Fruit fly (Drosophila melanogaster) whole organism, embryonic: Measurements from ENCODE around the gene upd1.

Source experiments
- Adf1 ChIP-seq: fragments of 200-800 bp; sonication (Bioruptor generic); IDR thresholded peaks from 2 replicates; pipeline ENCODE4 v1.3.6; 2022; ENCODE audit warnings: missing biosample characterization, missing genetic modification characterization
- Blimp-1 ChIP-seq: fragments of 200-800 bp; sonication (Bioruptor generic); optimal IDR thresholded peaks from 3 replicates; lab custom pipeline; 2018; ENCODE audit warnings: missing biosample characterization, missing genetic modification characterization, mild to moderate bottlenecking, moderate library complexity, missing genetic modification reagents
- CG10366 ChIP-seq: fragments of 200-800 bp; sonication (Bioruptor generic); IDR thresholded peaks from 2 replicates; pipeline ENCODE4 v1.3.6; 2022; ENCODE audit warnings: missing biosample characterization, missing genetic modification characterization
- CG10431 ChIP-seq: fragments of 200-800 bp; sonication (Bioruptor generic); optimal IDR thresholded peaks from 3 replicates; lab custom pipeline; 2018; ENCODE audit warnings: missing biosample characterization, mild to moderate bottlenecking, missing genetic modification characterization
- CG10462 ChIP-seq: fragments of 200-800 bp; sonication (Bioruptor generic); optimal IDR thresholded peaks from 2 replicates; lab custom pipeline; 2016; ENCODE audit warnings: missing biosample characterization, missing genetic modification characterization
- CG12942 ChIP-seq: fragments of 200-800 bp; sonication (Bioruptor generic); optimal IDR thresholded peaks from 3 replicates; lab custom pipeline; 2016; ENCODE audit warnings: missing biosample characterization, missing genetic modification characterization
- CG13287 ChIP-seq: fragments of 200-800 bp; sonication (Bioruptor generic); IDR thresholded peaks from 2 replicates; pipeline ENCODE4 v1.3.6; 2022; ENCODE audit warnings: missing biosample characterization, missing genetic modification characterization; ENCODE audit not compliant: partially characterized antibody
- CG13624 ChIP-seq: fragments of 200-800 bp; sonication (Bioruptor generic); optimal IDR thresholded peaks from 2 replicates; lab custom pipeline; 2016; ENCODE audit warnings: missing biosample characterization, missing genetic modification characterization
- CG14050 ChIP-seq: fragments of 200-800 bp; sonication (Bioruptor generic); IDR thresholded peaks from 3 replicates; pipeline ENCODE4 v1.3.6; 2022; ENCODE audit warnings: missing biosample characterization, missing genetic modification characterization
- CG14965 ChIP-seq: fragments of 200-800 bp; sonication (Bioruptor generic); optimal IDR thresholded peaks from 2 replicates; lab custom pipeline; 2016; ENCODE audit warnings: missing biosample characterization, missing genetic modification characterization, borderline replicate concordance
- CG15073 ChIP-seq: fragments of 200-800 bp; sonication (Bioruptor generic); optimal IDR thresholded peaks from 2 replicates; lab custom pipeline; 2016; ENCODE audit warnings: missing biosample characterization, missing genetic modification characterization
- CG1529 ChIP-seq: fragments of 200-800 bp; sonication (Bioruptor generic); optimal IDR thresholded peaks from 3 replicates; lab custom pipeline; 2018; ENCODE audit warnings: missing biosample characterization, missing genetic modification characterization
- CG16815 ChIP-seq: fragments of 200-800 bp; sonication (Bioruptor generic); optimal IDR thresholded peaks from 3 replicates; lab custom pipeline; 2017; ENCODE audit warnings: missing biosample characterization, mild to moderate bottlenecking, missing genetic modification characterization
- CG17328 ChIP-seq: fragments of 200-800 bp; sonication (Bioruptor generic); IDR thresholded peaks from 2 replicates; pipeline ENCODE4 v1.3.6; 2022; ENCODE audit warnings: missing biosample characterization, missing genetic modification characterization
- CG18011 ChIP-seq: fragments of 200-800 bp; sonication (Bioruptor generic); optimal IDR thresholded peaks from 2 replicates; lab custom pipeline; 2017; ENCODE audit warnings: missing biosample characterization, missing genetic modification characterization, mild to moderate bottlenecking, moderate library complexity, missing genotype
- CG2116 ChIP-seq: fragments of 200-800 bp; sonication (Bioruptor generic); optimal IDR thresholded peaks from 3 replicates; lab custom pipeline; 2018; ENCODE audit warnings: missing biosample characterization, mild to moderate bottlenecking, missing genetic modification characterization
- CG2678 ChIP-seq: fragments of 200-800 bp; sonication (Bioruptor generic); optimal IDR thresholded peaks from 3 replicates; lab custom pipeline; 2019; ENCODE audit warnings: missing biosample characterization, mild to moderate bottlenecking, missing genetic modification characterization, moderate library complexity
- CG31224 ChIP-seq: fragments of 200-800 bp; sonication (Bioruptor generic); IDR thresholded peaks from 2 replicates; pipeline ENCODE4 v1.3.6; 2022; ENCODE audit warnings: missing biosample characterization, missing genetic modification characterization
- CG31365 ChIP-seq: fragments of 200-800 bp; sonication (Bioruptor generic); optimal IDR thresholded peaks from 2 replicates; lab custom pipeline; 2018; ENCODE audit warnings: missing biosample characterization, mild to moderate bottlenecking, missing genetic modification characterization
- CG6272 ChIP-seq: fragments of 200-800 bp; sonication (Bioruptor generic); IDR thresholded peaks from 2 replicates; pipeline ENCODE4 v1.3.6; 2022; ENCODE audit warnings: missing biosample characterization, missing genetic modification characterization
- CG6689 ChIP-seq: fragments of 200-800 bp; sonication (Bioruptor generic); IDR thresholded peaks from 2 replicates; pipeline ENCODE4 v1.3.6; 2022; ENCODE audit warnings: missing biosample characterization, missing genetic modification characterization
- CG8290 ChIP-seq, 3 experiments: fragments of 200-800 bp; sonication (Bioruptor generic); optimal IDR thresholded peaks; 2 replicates each; lab custom pipeline; 2016 to 2019; ENCODE audit warnings: missing biosample characterization in 3 of 3, missing genetic modification characterization in 3 of 3, mild to moderate bottlenecking in 2 of 3, moderate library complexity in 1 of 3
- CG8765 ChIP-seq: fragments of 200-800 bp; sonication (Bioruptor generic); IDR thresholded peaks from 2 replicates; pipeline ENCODE4 v1.3.6; 2022; ENCODE audit warnings: missing biosample characterization, missing genetic modification characterization
- CG9727 ChIP-seq: fragments of 200-800 bp; sonication (Bioruptor generic); optimal IDR thresholded peaks from 3 replicates; lab custom pipeline; 2017; ENCODE audit warnings: missing biosample characterization, mild to moderate bottlenecking, missing genetic modification characterization
- CG9876 ChIP-seq: fragments of 200-800 bp; sonication (Bioruptor generic); optimal IDR thresholded peaks from 2 replicates; lab custom pipeline; 2016; ENCODE audit warnings: missing biosample characterization, missing genetic modification characterization
- CoRest ChIP-seq: fragments of 200-800 bp; sonication (Bioruptor generic); optimal IDR thresholded peaks from 3 replicates; lab custom pipeline; 2018; ENCODE audit warnings: missing biosample characterization, mild to moderate bottlenecking, missing genetic modification characterization, moderate library complexity
- Dbx ChIP-seq: fragments of 200-800 bp; sonication (Bioruptor generic); IDR thresholded peaks from 3 replicates; pipeline ENCODE4 v1.3.6; 2022; ENCODE audit warnings: missing biosample characterization, missing genetic modification characterization
- Dfd ChIP-seq, 2 experiments: fragments of >200 bp; optimal IDR thresholded peaks; 2 replicates each; lab custom pipeline; 2017; ENCODE audit warnings: missing biosample characterization in 2 of 2, missing genetic modification characterization in 2 of 2
- Fer3 ChIP-seq: fragments of 200-800 bp; sonication (Bioruptor generic); optimal IDR thresholded peaks from 2 replicates; lab custom pipeline; 2018; ENCODE audit warnings: missing biosample characterization, mild to moderate bottlenecking, missing genetic modification characterization, moderate library complexity
- Max ChIP-seq: fragments of 200-800 bp; sonication (Bioruptor generic); optimal IDR thresholded peaks from 2 replicates; lab custom pipeline; 2016; ENCODE audit warnings: missing biosample characterization, mild to moderate bottlenecking, missing genetic modification characterization
- Pdp1 ChIP-seq, 2 experiments: fragments of 200-800 bp; sonication (Bioruptor generic); optimal IDR thresholded peaks; 3 replicates each; lab custom pipeline; 2016; ENCODE audit warnings: missing biosample characterization in 2 of 2, missing genetic modification characterization in 2 of 2, mild to moderate bottlenecking in 1 of 2, moderate library complexity in 1 of 2
- Vsx1 ChIP-seq: fragments of 200-800 bp; sonication (Bioruptor generic); optimal IDR thresholded peaks from 2 replicates; lab custom pipeline; 2017; ENCODE audit warnings: missing biosample characterization, mild to moderate bottlenecking, missing genetic modification characterization, missing genetic modification reagents
- chinmo ChIP-seq: fragments of 200-800 bp; sonication (Bioruptor generic); IDR thresholded peaks from 4 replicates; pipeline ENCODE4 v1.3.6; 2022; ENCODE audit warnings: missing biosample characterization, missing genetic modification characterization; ENCODE audit not compliant: partially characterized antibody
- gro ChIP-seq: fragments of 200-800 bp; sonication (Bioruptor generic); optimal IDR thresholded peaks from 2 replicates; lab custom pipeline; 2016; ENCODE audit warnings: missing biosample characterization, missing genetic modification characterization
- gsb-n ChIP-seq: fragments of 200-800 bp; sonication (Bioruptor generic); optimal IDR thresholded peaks from 3 replicates; lab custom pipeline; 2018; ENCODE audit warnings: missing biosample characterization, mild to moderate bottlenecking, missing genetic modification characterization
- gt ChIP-seq: fragments of 200-800 bp; sonication (Bioruptor generic); IDR thresholded peaks from 2 replicates; pipeline ENCODE4 v1.3.6; 2022; ENCODE audit warnings: missing biosample characterization, missing genetic modification characterization
- kah ChIP-seq: fragments of 200-800 bp; sonication (Bioruptor generic); optimal IDR thresholded peaks from 2 replicates; lab custom pipeline; 2018; ENCODE audit warnings: missing biosample characterization, mild to moderate bottlenecking, missing genetic modification characterization
- ken ChIP-seq: fragments of 200-800 bp; sonication (Bioruptor generic); IDR thresholded peaks from 3 replicates; pipeline ENCODE4 v1.3.6; 2022; ENCODE audit warnings: missing biosample characterization, missing genetic modification characterization
- kni ChIP-seq: fragments of 200-800 bp; sonication (Bioruptor generic); optimal IDR thresholded peaks from 3 replicates; lab custom pipeline; 2017; ENCODE audit warnings: mild to moderate bottlenecking, missing biosample characterization, missing genetic modification reagents, missing genetic modification characterization
- lab ChIP-seq: fragments of 200-800 bp; sonication (Bioruptor generic); optimal IDR thresholded peaks from 3 replicates; lab custom pipeline; 2017; ENCODE audit warnings: missing biosample characterization, missing genetic modification characterization, mild to moderate bottlenecking, moderate library complexity, missing genetic modification reagents
- otp ChIP-seq: fragments of 200-800 bp; sonication (Bioruptor generic); IDR thresholded peaks from 3 replicates; pipeline ENCODE4, ENCODE4 v1.3.6; 2022; ENCODE audit warnings: missing biosample characterization, missing genetic modification characterization
- p53 ChIP-seq: fragments of 200-800 bp; sonication (Bioruptor generic); optimal IDR thresholded peaks from 2 replicates; lab custom pipeline; 2016; ENCODE audit warnings: missing biosample characterization, missing genetic modification characterization
- pb ChIP-seq: fragments of 200-800 bp; sonication (Bioruptor generic); optimal IDR thresholded peaks from 3 replicates; lab custom pipeline; 2016; ENCODE audit warnings: missing biosample characterization, missing genetic modification characterization
- phol ChIP-seq: fragments of 200-800 bp; sonication (Bioruptor generic); optimal IDR thresholded peaks from 3 replicates; lab custom pipeline; 2018; ENCODE audit warnings: missing biosample characterization, mild to moderate bottlenecking, missing genetic modification characterization, moderate library complexity
- pita ChIP-seq: fragments of 200-800 bp; sonication (Bioruptor generic); optimal IDR thresholded peaks from 2 replicates; lab custom pipeline; 2017; ENCODE audit warnings: missing biosample characterization, mild to moderate bottlenecking, missing genetic modification characterization
- repo ChIP-seq: fragments of 200-800 bp; sonication (Bioruptor generic); optimal IDR thresholded peaks from 2 replicates; lab custom pipeline; 2016; ENCODE audit warnings: missing biosample characterization, missing genetic modification characterization
- sens ChIP-seq: fragments of 200-800 bp; sonication (Bioruptor generic); peaks from one replicate; lab custom pipeline; 2016; ENCODE audit warnings: missing biosample characterization, missing genetic modification characterization
- sr ChIP-seq: fragments of 200-800 bp; sonication (Bioruptor generic); IDR thresholded peaks from 3 replicates; pipeline ENCODE4 v1.3.6; 2022; ENCODE audit warnings: missing biosample characterization, missing genetic modification characterization
- tgo ChIP-seq: fragments of 200-800 bp; sonication (Bioruptor generic); IDR thresholded peaks from 3 replicates; pipeline ENCODE4 v1.3.6; 2022; ENCODE audit warnings: missing biosample characterization, missing genetic modification characterization
- vfl ChIP-seq: fragments of 200-800 bp; sonication (Bioruptor generic); optimal IDR thresholded peaks from 2 replicates; lab custom pipeline; 2016; ENCODE audit warnings: missing biosample characterization, missing genetic modification characterization
- zfh1 ChIP-seq: fragments of 200-800 bp; sonication (Bioruptor generic); IDR thresholded peaks from 3 replicates; pipeline ENCODE4 v1.3.6; 2022; ENCODE audit warnings: missing biosample characterization, missing genetic modification characterization

upd1 gene

dm6 chrX:18294031-18294430 lies 15.1 kb downstream of the upd1 start (continued):
- TF ChIP-seq otp, result peak; percentile 75; the same call in 1 of the 3 replicates
- peak; percentile 80; the same call in 2 of the 3 replicates for TF ChIP-seq Dbx (GFP tag; lab: Robert Waterston, UW)
- TF ChIP-seq tgo, result peak; percentile 75
- TF ChIP-seq pb (GFP tag; lab: Kevin White, UChicago), result peak; percentile 38
- TF ChIP-seq gro (GFP tag; lab: Kevin White, UChicago), result peak; percentile 77
- peak; percentile 72 for TF ChIP-seq CG17328 (GFP tag; lab: Robert Waterston, UW)
- peak; percentile 31 for TF ChIP-seq Adf1 (GFP tag; lab: Robert Waterston, UW)
- peak; percentile 31 for TF ChIP-seq CG1529 (GFP tag; lab: Kevin White, UChicago)
- TF ChIP-seq CG14050 (GFP tag; lab: Robert Waterston, UW), result peak; percentile 76
- TF ChIP-seq Dfd (GFP tag; optimal IDR thresholded peaks at IDR 0.05; lab: Kevin White, UChicago), result no peak
- TF ChIP-seq Pdp1 (GFP tag; optimal IDR thresholded peaks at IDR 0.05; lab: Kevin White, UChicago), result peak; percentile 56 to 66
- peak; percentile 6 for TF ChIP-seq CG16815 (GFP tag; lab: Kevin White, UChicago)
- TF ChIP-seq sens (GFP tag; lab: Kevin White, UChicago), result peak; percentile 92
- TF ChIP-seq CG10431 (GFP tag; lab: Kevin White, UChicago), result no peak
- no peak for TF ChIP-seq gt (GFP tag; lab: Robert Waterston, UW)
- peak; percentile 34; the same call in 1 of the 3 replicates for TF ChIP-seq sr (GFP tag; lab: Robert Waterston, UW)
- TF ChIP-seq kni (GFP tag; lab: Kevin White, UChicago), result no peak
- TF ChIP-seq CG18011 (GFP tag; lab: Kevin White, UChicago), result no peak
- TF ChIP-seq CG8765 (GFP tag; lab: Robert Waterston, UW), result no peak
- TF ChIP-seq Vsx1 (GFP tag; lab: Kevin White, UChicago), result no peak
- no peak for TF ChIP-seq CG31365 (tag; lab: Kevin White, UChicago)
- peak; percentile 62 for TF ChIP-seq CG9727
- peak; percentile 74 for TF ChIP-seq CG13624 (GFP tag; lab: Kevin White, UChicago)
- peak; percentile 45 for TF ChIP-seq CG12942 (GFP tag; lab: Kevin White, UChicago)
- peak; percentile 39; the same call in 1 of the 2 replicates for TF ChIP-seq CG6272 (GFP tag; lab: Robert Waterston, UW)
- peak; percentile 47 for TF ChIP-seq Blimp-1 (GFP tag; lab: Kevin White, UChicago)
- TF ChIP-seq CG31224 (GFP tag; lab: Robert Waterston, UW), result peak; percentile 74
- TF ChIP-seq CG14965, result no peak
- peak; percentile 73 for TF ChIP-seq Fer3 (tag; lab: Kevin White, UChicago)
- no peak for TF ChIP-seq CG13287
- TF ChIP-seq ken (GFP tag; lab: Robert Waterston, UW), result peak; percentile 80
- no peak for TF ChIP-seq chinmo (GFP tag; lab: Robert Waterston, UW)
- no peak for TF ChIP-seq CG9876 (GFP tag; lab: Kevin White, UChicago)
- TF ChIP-seq CG2678 (tag; lab: Kevin White, UChicago), result peak; percentile 83
- TF ChIP-seq zfh1, result peak; percentile 82
- TF ChIP-seq CoRest (tag; lab: Kevin White, UChicago), result peak; percentile 79
- no peak for TF ChIP-seq gsb-n (tag; lab: Kevin White, UChicago)
- no peak for TF ChIP-seq p53
- TF ChIP-seq CG15073 (GFP tag; lab: Kevin White, UChicago), result no peak
- TF ChIP-seq repo (GFP tag; lab: Kevin White, UChicago), result no peak
- no peak for TF ChIP-seq vfl (GFP tag; lab: Kevin White, UChicago)
- TF ChIP-seq Max (GFP tag; lab: Kevin White, UChicago), result no peak
- no peak for TF ChIP-seq kah (GFP tag; lab: Kevin White, UChicago)
- no peak for TF ChIP-seq pita
- peak; percentile 78 for TF ChIP-seq CG10366 (GFP tag; lab: Robert Waterston, UW)
- TF ChIP-seq CG10462 (GFP tag; lab: Kevin White, UChicago), result peak; percentile 18
- TF ChIP-seq CG6689 (GFP tag; lab: Robert Waterston, UW), result peak; percentile 74
- no peak for TF ChIP-seq CG8290 (GFP tag; optimal IDR thresholded peaks at IDR 0.05; lab: Kevin White, UChicago)
- TF ChIP-seq CG8290 (tag; optimal IDR thresholded peaks at IDR 0.05; lab: Kevin White, UChicago), result peak in 1 of 2 experiments; percentile 90
- no peak for TF ChIP-seq CG2116 (GFP tag; lab: Kevin White, UChicago)
- TF ChIP-seq phol, result peak; percentile 61
- peak; percentile 85 for TF ChIP-seq lab
